Fruit fly (Drosophila melanogaster) whole organism, prepupa: Measurements from ENCODE around the gene TAF1B.

Experiments used
- CG10631 ChIP-seq: fragments of 200-800 bp; sonication (Bioruptor generic); optimal IDR thresholded peaks from 2 replicates; lab custom pipeline; 2016; ENCODE audit warnings: missing biosample characterization, missing genetic modification characterization
- CG11294 ChIP-seq: fragments of 200-800 bp; sonication (Bioruptor generic); IDR thresholded peaks from 2 replicates; pipeline ENCODE4 v1.3.6; 2022; ENCODE audit warnings: missing biosample characterization, missing genetic modification characterization
- CG6854 ChIP-seq: fragments of 200-800 bp; sonication (Bioruptor generic); optimal IDR thresholded peaks from 2 replicates; lab custom pipeline; 2017; ENCODE audit warnings: missing biosample characterization, mild to moderate bottlenecking, missing genetic modification characterization
- CG8632 ChIP-seq: fragments of 200-800 bp; sonication (Bioruptor generic); optimal IDR thresholded peaks from 3 replicates; lab custom pipeline; 2016; ENCODE audit warnings: missing biosample characterization, missing genetic modification characterization
- CG9139 ChIP-seq: fragments of 200-800 bp; sonication (Bioruptor generic); optimal IDR thresholded peaks from 3 replicates; lab custom pipeline; 2017; ENCODE audit warnings: missing biosample characterization, mild to moderate bottlenecking, missing genetic modification characterization
- Hr38 ChIP-seq: sonication (Bioruptor generic); optimal IDR thresholded peaks from 2 replicates; lab custom pipeline; 2016; ENCODE audit warnings: missing biosample characterization, missing genetic modification characterization
- Met ChIP-seq: fragments of 200-800 bp; sonication (Bioruptor generic); optimal IDR thresholded peaks from 3 replicates; lab custom pipeline; 2016; ENCODE audit warnings: missing biosample characterization, missing genetic modification characterization
- Smox ChIP-seq: fragments of 200-800 bp; sonication (Bioruptor generic); optimal IDR thresholded peaks from 3 replicates; lab custom pipeline; 2016; ENCODE audit warnings: missing biosample characterization, missing genetic modification characterization
- dac ChIP-seq: fragments of 200-800 bp; sonication (Bioruptor generic); optimal IDR thresholded peaks from 2 replicates; lab custom pipeline; 2017; ENCODE audit warnings: missing biosample characterization, mild to moderate bottlenecking, missing genetic modification characterization
- dsx ChIP-seq: fragments of 200-800 bp; optimal IDR thresholded peaks from 3 replicates; lab custom pipeline; 2019; ENCODE audit warnings: missing biosample characterization, mild to moderate bottlenecking, missing genetic modification characterization, moderate library complexity; ENCODE audit not compliant: poor library complexity, severe bottlenecking
- fd59A ChIP-seq: fragments of 200-800 bp; sonication (Bioruptor generic); optimal IDR thresholded peaks from 2 replicates; lab custom pipeline; 2017; ENCODE audit warnings: missing biosample characterization, mild to moderate bottlenecking, missing genetic modification characterization, missing genetic modification reagents
- lz ChIP-seq: fragments of 200-800 bp; sonication (Bioruptor generic); optimal IDR thresholded peaks from 3 replicates; lab custom pipeline; 2016; ENCODE audit warnings: missing biosample characterization, missing genetic modification characterization
- net ChIP-seq: fragments of 200-800 bp; sonication (Bioruptor generic); optimal IDR thresholded peaks from 3 replicates; lab custom pipeline; 2016; ENCODE audit warnings: missing biosample characterization, missing genetic modification characterization
- svp ChIP-seq: fragments of 200-800 bp; sonication (Bioruptor generic); peaks from one replicate; lab custom pipeline; 2016; ENCODE audit warnings: missing biosample characterization, missing genetic modification characterization
- topi ChIP-seq: fragments of 200-800 bp; sonication (Bioruptor generic); optimal IDR thresholded peaks from 3 replicates; lab custom pipeline; 2016; ENCODE audit warnings: missing biosample characterization, missing genetic modification characterization

Gene TAF1B

DNA sequence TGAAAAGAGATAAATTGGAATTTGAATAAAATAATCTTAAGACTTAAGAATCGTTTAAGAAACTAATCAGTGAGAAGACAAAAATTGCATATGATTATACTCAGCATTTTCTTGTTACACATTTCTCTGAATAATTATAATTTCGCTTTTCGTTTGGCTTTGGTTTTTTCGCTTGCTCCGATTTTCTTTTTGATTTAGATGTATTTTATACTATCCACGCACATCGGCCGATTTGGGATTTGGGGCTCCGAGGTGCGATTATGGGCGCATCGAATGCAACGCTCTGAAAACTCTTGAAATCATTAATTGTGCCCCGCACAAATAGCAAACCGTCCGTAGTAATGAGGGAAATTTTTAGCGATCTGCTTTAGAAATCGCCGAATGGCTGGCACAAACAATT is 52.5 kb downstream of the TAF1B start:
- no peak for TF ChIP-seq CG6854
- TF ChIP-seq Smox = no peak
- no peak for TF ChIP-seq topi (GFP tag; lab: Kevin White, UChicago)
- no peak for TF ChIP-seq CG8632 (GFP tag; lab: Kevin White, UChicago)
- TF ChIP-seq CG11294 (GFP tag; lab: Robert Waterston, UW) = no peak
- no peak for TF ChIP-seq dsx (GFP tag; lab: Kevin White, UChicago)
- no peak for TF ChIP-seq CG10631
- no peak for TF ChIP-seq Met (GFP tag; lab: Kevin White, UChicago)

dm6 chr3R:10090906-10091305 is 53.1 kb downstream of the TAF1B start:
- TF ChIP-seq topi (GFP tag; lab: Kevin White, UChicago) (no peak), fd59A (GFP tag; lab: Kevin White, UChicago) (no peak), CG9139 (GFP tag; lab: Kevin White, UChicago) (no peak), svp (GFP tag; lab: Kevin White, UChicago) (no peak), dac (GFP tag; lab: Kevin White, UChicago) (no peak), lz (no peak), net (GFP tag; lab: Kevin White, UChicago) (no peak), Hr38 (no peak)
- TF ChIP-seq, all 60 proteins: peak for 0
